Worm (Caenorhabditis elegans): ENCODE measurements around the gene msa-1.

ce11 chrIV:9098942-9099341, 10.5 kb downstream of the msa-1 start, which contains the start of gene gldi-10:
- TF ChIP-seq lin-15B (tag; optimal IDR thresholded peaks at IDR 0.05), result no peak
- no peak for TF ChIP-seq zag-1 (tag; optimal IDR thresholded peaks at IDR 0.05)
- TF ChIP-seq ztf-4 (tag; optimal IDR thresholded peaks at IDR 0.05), result no peak
- TF ChIP-seq nhr-76 (tag; optimal IDR thresholded peaks at IDR 0.05), result no peak
- no peak for TF ChIP-seq nfya-1 (tag; optimal IDR thresholded peaks at IDR 0.05; ENCODE audit: insufficient read depth)
